Worm (Caenorhabditis elegans) whole organism, mixed stage, embryonic: ENCODE data around the gene lst-6.

ENCODE experiments used
- ceh-43 ChIP-seq: fragments of 200-800 bp; sonication (Bioruptor generic); optimal IDR thresholded peaks from 2 replicates; lab custom pipeline; 2018; ENCODE audit warnings: mild to moderate bottlenecking, missing genetic modification characterization, moderate library complexity, missing compliant biosample characterization
- elt-3 ChIP-seq: fragments of 150-350 bp; optimal IDR thresholded peaks from 2 replicates; lab custom pipeline; 2014; ENCODE audit warnings: missing biosample characterization, missing genetic modification characterization
- ham-2 ChIP-seq: fragments of 200-800 bp; sonication (Bioruptor generic); optimal IDR thresholded peaks from 2 replicates; lab custom pipeline; 2018; ENCODE audit warnings: mild to moderate bottlenecking, missing genetic modification characterization, missing compliant biosample characterization
- nhr-76 ChIP-seq: sonication (generic microtip); optimal IDR thresholded peaks from 2 replicates; lab custom pipeline; 2017; ENCODE audit warnings: missing biosample characterization, missing genetic modification characterization
- pha-4 ChIP-seq: fragments of 150-350 bp; optimal IDR thresholded peaks from 2 replicates; lab custom pipeline; 2018; ENCODE audit warnings: missing biosample characterization, missing genetic modification reagents, missing genetic modification characterization
- unc-62 ChIP-seq: fragments of 150-350 bp; optimal IDR thresholded peaks from 2 replicates; lab custom pipeline; 2014; ENCODE audit warnings: missing biosample characterization, missing genetic modification reagents, missing genetic modification characterization

- no peak for TF ChIP-seq elt-3
- TF ChIP-seq pha-4: no peak
- TF ChIP-seq ham-2: no peak
- TF ChIP-seq nhr-76 (tag; lab: Kevin White, UChicago): no peak
- TF ChIP-seq ceh-43 (GFP tag; lab: Kevin White, UChicago): no peak
- TF ChIP-seq unc-62 (GFP tag; lab: Kevin White, UChicago): no peak
Measured at ce11 chrII:6973501-6973900, 48.8 kb downstream of the lst-6 start, which contains the start of gene sod-1.
